Fruit fly (Drosophila melanogaster) whole organism, embryonic: ENCODE results near the gene CG9166.
A peak's percentile ranks its signal among the peaks of the same experiment; 100 is the strongest.

Source experiments
- B-H1 ChIP-seq: fragments of 200-800 bp; sonication (Bioruptor generic); IDR thresholded peaks from 3 replicates; pipeline ENCODE4 v1.3.6; 2022; ENCODE audit warnings: missing biosample characterization, missing genetic modification characterization
- B-H2 ChIP-seq: fragments of 200-800 bp; sonication (Bioruptor generic); optimal IDR thresholded peaks from 2 replicates; lab custom pipeline; 2018; ENCODE audit warnings: missing biosample characterization, mild to moderate bottlenecking, missing genetic modification characterization
- CG10267 ChIP-seq: fragments of 200-800 bp; sonication (Bioruptor generic); optimal IDR thresholded peaks from 2 replicates; lab custom pipeline; 2018; ENCODE audit warnings: missing biosample characterization, mild to moderate bottlenecking, missing genetic modification characterization, moderate library complexity
- CG12391 ChIP-seq: fragments of 200-800 bp; sonication (Bioruptor generic); optimal IDR thresholded peaks from 3 replicates; lab custom pipeline; 2018; ENCODE audit warnings: missing biosample characterization, mild to moderate bottlenecking, missing genetic modification characterization, moderate library complexity
- CG14710 ChIP-seq: fragments of 200-800 bp; sonication (Bioruptor generic); optimal IDR thresholded peaks from 3 replicates; lab custom pipeline; 2019; ENCODE audit warnings: missing biosample characterization, mild to moderate bottlenecking, missing genetic modification characterization, moderate library complexity
- CG16813 ChIP-seq: fragments of 200-800 bp; sonication (Bioruptor generic); IDR thresholded peaks from 3 replicates; pipeline ENCODE4 v1.3.6; 2022; ENCODE audit warnings: missing biosample characterization, missing genetic modification characterization; ENCODE audit not compliant: partially characterized antibody
- CG2120 ChIP-seq: fragments of 200-800 bp; sonication (Bioruptor generic); optimal IDR thresholded peaks from 3 replicates; lab custom pipeline; 2016; ENCODE audit warnings: missing biosample characterization, missing genetic modification characterization
- CG2202 ChIP-seq: fragments of 200-800 bp; sonication (Bioruptor generic); optimal IDR thresholded peaks from 2 replicates; lab custom pipeline; 2018; ENCODE audit warnings: missing biosample characterization, mild to moderate bottlenecking, missing genetic modification characterization
- CG30431 ChIP-seq: fragments of 200-800 bp; sonication (Bioruptor generic); optimal IDR thresholded peaks from 2 replicates; lab custom pipeline; 2017; ENCODE audit warnings: missing biosample characterization, missing genetic modification characterization
- CG31441 ChIP-seq: fragments of 200-800 bp; sonication (Bioruptor generic); IDR thresholded peaks from 2 replicates; pipeline ENCODE4 v1.3.6; 2022; ENCODE audit warnings: missing biosample characterization, missing genetic modification characterization
- CG3281 ChIP-seq: fragments of 200-800 bp; sonication (Bioruptor generic); optimal IDR thresholded peaks from 3 replicates; lab custom pipeline; 2017; ENCODE audit warnings: missing biosample characterization, mild to moderate bottlenecking, missing genetic modification characterization
- CG42726 ChIP-seq: fragments of 200-800 bp; sonication (Bioruptor generic); IDR thresholded peaks from 2 replicates; pipeline ENCODE4 v1.3.6; 2022; ENCODE audit warnings: missing biosample characterization, missing genetic modification characterization; ENCODE audit not compliant: partially characterized antibody
- CG6175 ChIP-seq: fragments of 200-800 bp; sonication (Bioruptor generic); IDR thresholded peaks from 3 replicates; pipeline ENCODE4 v1.3.6; 2022; ENCODE audit warnings: missing biosample characterization, missing genetic modification characterization
- CG7745 ChIP-seq: fragments of 200-800 bp; sonication (Bioruptor generic); optimal IDR thresholded peaks from 2 replicates; lab custom pipeline; 2018; ENCODE audit warnings: missing biosample characterization, mild to moderate bottlenecking, missing genetic modification characterization, moderate library complexity
- CG8478 ChIP-seq: fragments of >200 bp; optimal IDR thresholded peaks from 2 replicates; lab custom pipeline; 2018
- CG8765 ChIP-seq: fragments of 200-800 bp; sonication (Bioruptor generic); IDR thresholded peaks from 2 replicates; pipeline ENCODE4 v1.3.6; 2022; ENCODE audit warnings: missing biosample characterization, missing genetic modification characterization
- CG8924 ChIP-seq: fragments of 200-800 bp; optimal IDR thresholded peaks from 3 replicates; lab custom pipeline; 2019; ENCODE audit warnings: missing biosample characterization, mild to moderate bottlenecking, missing genetic modification characterization, moderate library complexity
- CG8944 ChIP-seq: fragments of 200-800 bp; sonication (Bioruptor generic); optimal IDR thresholded peaks from 3 replicates; lab custom pipeline; 2016; ENCODE audit warnings: missing biosample characterization, missing genetic modification characterization
- CoRest ChIP-seq: fragments of 200-800 bp; sonication (Bioruptor generic); optimal IDR thresholded peaks from 3 replicates; lab custom pipeline; 2018; ENCODE audit warnings: missing biosample characterization, mild to moderate bottlenecking, missing genetic modification characterization, moderate library complexity
- Dip3 ChIP-seq: fragments of 200-800 bp; sonication (Bioruptor generic); optimal IDR thresholded peaks from 3 replicates; lab custom pipeline; 2016; ENCODE audit warnings: missing biosample characterization, missing genetic modification characterization
- Dref ChIP-seq: fragments of 200-800 bp; sonication (Bioruptor generic); IDR thresholded peaks from 2 replicates; pipeline ENCODE4 v1.3.6; 2022; ENCODE audit warnings: missing biosample characterization, missing genetic modification characterization
- HmgZ ChIP-seq: fragments of 200-800 bp; sonication (Bioruptor generic); optimal IDR thresholded peaks from 2 replicates; lab custom pipeline; 2018; ENCODE audit warnings: missing biosample characterization, mild to moderate bottlenecking, missing genetic modification characterization
- Hmx ChIP-seq: fragments of 200-800 bp; sonication (Bioruptor generic); optimal IDR thresholded peaks from 2 replicates; lab custom pipeline; 2016; ENCODE audit warnings: missing biosample characterization, missing genetic modification characterization
- MBD-R2 ChIP-seq: fragments of 200-800 bp; sonication (Bioruptor generic); IDR thresholded peaks from 2 replicates; pipeline ENCODE4 v1.3.6; 2022; ENCODE audit warnings: missing biosample characterization, missing genetic modification characterization
- NC2α ChIP-seq: fragments of 200-800 bp; sonication (Bioruptor generic); optimal IDR thresholded peaks from 2 replicates; lab custom pipeline; 2016; ENCODE audit warnings: missing biosample characterization, missing genetic modification characterization
- Pdp1 ChIP-seq, 2 experiments: fragments of 200-800 bp; sonication (Bioruptor generic); optimal IDR thresholded peaks; 3 replicates each; lab custom pipeline; 2016; ENCODE audit warnings: missing biosample characterization in 2 of 2, missing genetic modification characterization in 2 of 2, mild to moderate bottlenecking in 1 of 2, moderate library complexity in 1 of 2
- Six4 ChIP-seq: fragments of 200-800 bp; sonication (Bioruptor generic); optimal IDR thresholded peaks from 2 replicates; lab custom pipeline; 2016; ENCODE audit warnings: missing biosample characterization, missing genetic modification characterization
- bab2 ChIP-seq: fragments of 200-800 bp; sonication (Bioruptor generic); optimal IDR thresholded peaks from 2 replicates; lab custom pipeline; 2016; ENCODE audit warnings: missing biosample characterization, missing genetic modification characterization
- bigmax ChIP-seq: fragments of 200-800 bp; sonication (Bioruptor generic); optimal IDR thresholded peaks from 2 replicates; lab custom pipeline; 2018; ENCODE audit warnings: missing biosample characterization, mild to moderate bottlenecking, missing genetic modification characterization
- cas ChIP-seq: fragments of 200-800 bp; sonication (Bioruptor generic); IDR thresholded peaks from 2 replicates; pipeline ENCODE4 v1.3.6; 2022; ENCODE audit warnings: missing biosample characterization, missing genetic modification characterization
- chinmo ChIP-seq: fragments of 200-800 bp; sonication (Bioruptor generic); IDR thresholded peaks from 4 replicates; pipeline ENCODE4 v1.3.6; 2022; ENCODE audit warnings: missing biosample characterization, missing genetic modification characterization; ENCODE audit not compliant: partially characterized antibody
- dmrt99B ChIP-seq: fragments of 200-800 bp; sonication (Bioruptor generic); optimal IDR thresholded peaks from 2 replicates; lab custom pipeline; 2018; ENCODE audit warnings: missing biosample characterization, mild to moderate bottlenecking, missing genetic modification characterization, moderate library complexity
- eve ChIP-seq, 2 experiments: fragments of >200 bp; optimal IDR thresholded peaks; 2 replicates each; lab custom pipeline; 2017; ENCODE audit warnings: missing biosample characterization in 2 of 2, missing genetic modification characterization in 2 of 2
- fru ChIP-seq: fragments of >200 bp; optimal IDR thresholded peaks from 2 replicates; lab custom pipeline; 2017
- grn ChIP-seq: fragments of 200-800 bp; sonication (Bioruptor generic); optimal IDR thresholded peaks from 3 replicates; lab custom pipeline; 2017; ENCODE audit warnings: missing biosample characterization, missing genetic modification characterization
- insv ChIP-seq, 2 experiments: fragments of 200-800 bp; sonication (Bioruptor generic); optimal IDR thresholded peaks; 3 replicates each; lab custom pipeline; 2016 to 2018; ENCODE audit warnings: missing biosample characterization in 2 of 2, missing genetic modification characterization in 2 of 2
- lola ChIP-seq, 3 experiments: fragments of >200 bp in 2 of 3; fragments of 200-800 bp in 1 of 3; sonication (Bioruptor generic) in 1 of 3; optimal IDR thresholded peaks; 2 replicates each; lab custom pipeline; 2017 to 2019; ENCODE audit warnings: missing biosample characterization in 3 of 3, missing genetic modification characterization in 3 of 3, mild to moderate bottlenecking in 1 of 3, moderate library complexity in 1 of 3
- mld ChIP-seq: fragments of 200-800 bp; sonication (Bioruptor generic); IDR thresholded peaks from 3 replicates; pipeline ENCODE4 v1.3.6; 2022; ENCODE audit warnings: missing biosample characterization, missing genetic modification characterization; ENCODE audit not compliant: partially characterized antibody
- nau ChIP-seq: fragments of 200-800 bp; sonication (Bioruptor generic); optimal IDR thresholded peaks from 3 replicates; lab custom pipeline; 2017; ENCODE audit warnings: missing biosample characterization, mild to moderate bottlenecking, missing genetic modification characterization, missing genetic modification reagents
- prd ChIP-seq, 3 experiments: fragments of >200 bp in 2 of 3; fragments of 200-800 bp in 1 of 3; sonication (Bioruptor generic) in 1 of 3; optimal IDR thresholded peaks in 2 of 3; IDR thresholded peaks in 1 of 3; 2 replicates in 2 of 3; 3 replicates in 1 of 3; pipeline versions ENCODE4 v1.3.6 to Lab custom; 2017 to 2022; ENCODE audit warnings: missing biosample characterization in 1 of 3, missing genetic modification characterization in 1 of 3
- rib ChIP-seq: fragments of 200-800 bp; sonication (Bioruptor generic); IDR thresholded peaks from 2 replicates; pipeline ENCODE4 v1.3.6; 2022; ENCODE audit warnings: missing biosample characterization, missing genetic modification characterization
- sens-2 ChIP-seq: fragments of 200-800 bp; sonication (Bioruptor generic); IDR thresholded peaks from 2 replicates; pipeline ENCODE4 v1.3.6; 2022; ENCODE audit warnings: missing biosample characterization, missing genetic modification characterization
- seq ChIP-seq: fragments of 200-800 bp; sonication (Bioruptor generic); IDR thresholded peaks from 2 replicates; pipeline ENCODE4 v1.3.6; 2022; ENCODE audit warnings: missing biosample characterization, missing genetic modification characterization
- sim ChIP-seq: fragments of 200-800 bp; sonication (Bioruptor generic); IDR thresholded peaks from 2 replicates; pipeline ENCODE4 v1.3.6; 2022; ENCODE audit warnings: missing biosample characterization, missing genetic modification characterization
- tgo ChIP-seq: fragments of 200-800 bp; sonication (Bioruptor generic); IDR thresholded peaks from 3 replicates; pipeline ENCODE4 v1.3.6; 2022; ENCODE audit warnings: missing biosample characterization, missing genetic modification characterization
- trem ChIP-seq: fragments of 200-800 bp; optimal IDR thresholded peaks from 3 replicates; lab custom pipeline; 2019; ENCODE audit warnings: missing biosample characterization, mild to moderate bottlenecking, missing genetic modification characterization, moderate library complexity
- wdn ChIP-seq: fragments of 200-800 bp; sonication (Bioruptor generic); IDR thresholded peaks from 2 replicates; pipeline ENCODE4 v1.3.6; 2022; ENCODE audit warnings: missing biosample characterization, missing genetic modification characterization
- wor ChIP-seq: fragments of 200-800 bp; sonication (Bioruptor generic); IDR thresholded peaks from 2 replicates; pipeline ENCODE4 v1.3.6; 2022; ENCODE audit warnings: missing biosample characterization, missing genetic modification characterization
- yki ChIP-seq: fragments of >200 bp; optimal IDR thresholded peaks from 3 replicates; lab custom pipeline; 2018

Gene CG9166

DNA sequence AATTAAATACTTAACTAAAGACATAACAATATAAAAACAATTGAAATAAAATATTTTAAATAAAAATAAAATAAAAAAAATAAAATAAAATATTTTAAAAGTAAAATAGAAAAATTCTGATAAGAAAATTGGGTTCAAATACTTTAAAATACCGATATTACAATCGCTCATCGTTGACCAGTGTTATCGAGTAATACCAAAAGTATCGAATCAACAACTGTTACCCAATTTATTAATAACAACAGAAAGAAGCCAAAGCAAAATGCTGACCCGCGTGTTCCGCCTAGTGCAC lies at the start of gene CG9166:
CG9166 (plus strand) TSS at position 193 of the 292 bp plus-strand sequence.
- TF ChIP-seq rib (no peak), Pdp1 (GFP tag; optimal IDR thresholded peaks at IDR 0.05; lab: Kevin White, UChicago) (peak in 1 of 2 experiments; percentile 86), CG12391 (tag; lab: Kevin White, UChicago) (peak; percentile 16), Dref (GFP tag; lab: Robert Waterston, UW) (peak; percentile 44), MBD-R2 (GFP tag; lab: Robert Waterston, UW) (peak; percentile 34; the same call in 1 of the 2 replicates), insv (GFP tag; optimal IDR thresholded peaks at IDR 0.05; lab: Kevin White, UChicago) (peak in 1 of 2 experiments; percentile 90), CG16813 (GFP tag; lab: Robert Waterston, UW) (no peak), CG30431 (GFP tag; lab: Kevin White, UChicago) (no peak), mld (GFP tag; lab: Robert Waterston, UW) (0 out of 3 replicates have a peak, but pooled peaks have one; percentile 9)

DNA sequence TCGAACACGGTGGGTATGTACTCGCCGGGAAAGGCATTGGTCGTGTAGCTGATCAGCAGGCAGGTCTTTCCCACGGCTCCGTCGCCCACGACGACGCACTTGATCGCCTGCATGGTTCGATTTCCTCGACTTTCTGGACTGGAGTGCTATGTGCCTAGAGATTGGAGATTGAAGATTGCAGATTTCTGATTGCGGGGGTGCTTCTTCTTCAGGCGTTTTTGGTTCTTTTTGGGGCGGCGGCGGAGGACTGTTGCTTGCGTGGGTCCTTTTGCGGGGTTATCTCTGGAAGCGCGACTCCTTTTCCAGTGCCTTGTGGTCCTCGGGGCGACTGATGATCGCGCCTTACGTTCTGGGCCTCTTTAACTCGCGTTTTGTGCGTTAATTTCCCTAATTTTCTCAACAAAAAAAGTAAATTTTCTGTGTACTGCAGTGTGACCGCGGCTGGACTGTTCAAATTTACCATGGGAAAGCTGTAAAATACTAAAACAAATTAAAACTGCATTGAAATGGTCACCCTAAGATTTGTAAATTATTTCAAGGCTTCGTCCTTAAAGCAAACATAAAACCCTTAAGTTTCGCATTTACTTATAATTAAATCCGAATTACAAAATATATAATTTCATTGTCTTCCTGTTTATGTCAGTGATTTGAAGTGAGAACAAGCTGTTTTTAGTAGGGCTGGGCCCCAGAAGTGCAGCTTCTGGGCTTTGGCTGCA lies 48.5 kb upstream of the CG9166 start, which contains the start of the genes Rac1 and Acat2:
Rac1 (minus strand) TSS at position 450 of the 716 bp plus-strand sequence.
Acat2 (plus strand) TSS at position 711 of the 716 bp plus-strand sequence.
- TF ChIP-seq CG10267 (tag; lab: Kevin White, UChicago) (peak; percentile 50), trem (tag; lab: Kevin White, UChicago) (peak; percentile 71), CG8944 (GFP tag; lab: Kevin White, UChicago) (no peak), prd (optimal IDR thresholded peaks at IDR 0.05; lab: Kevin White, UChicago) (no peak), prd (GFP tag; IDR thresholded peaks at IDR 0.05; lab: Robert Waterston, UW) (no peak), Hmx (no peak), B-H2 (GFP tag; lab: Kevin White, UChicago) (no peak), CG7745 (tag; lab: Kevin White, UChicago) (no peak), nau (GFP tag; lab: Kevin White, UChicago) (no peak), wor (no peak), Six4 (GFP tag; lab: Kevin White, UChicago) (no peak), CG2120 (GFP tag; lab: Kevin White, UChicago) (peak; percentile 42), CG8765 (GFP tag; lab: Robert Waterston, UW) (no peak), lola (GFP tag; optimal IDR thresholded peaks at IDR 0.05; lab: Kevin White, UChicago) (peak in 1 of 3 experiments; percentile 9), CG8478 (lab: Kevin White, UChicago) (no peak), bab2 (GFP tag; lab: Kevin White, UChicago) (no peak), B-H1 (GFP tag; lab: Robert Waterston, UW) (no peak), fru (lab: Kevin White, UChicago) (no peak), CG3281 (no peak), NC2α (GFP tag; lab: Kevin White, UChicago) (no peak), wdn (no peak), CG42726 (GFP tag; lab: Robert Waterston, UW) (no peak), cas (GFP tag; lab: Robert Waterston, UW) (no peak), CG14710 (tag; lab: Kevin White, UChicago) (peak; percentile 76), dmrt99B (no peak), yki (lab: Kevin White, UChicago) (no peak), CG31441 (GFP tag; lab: Robert Waterston, UW) (no peak), sim (no peak), CoRest (tag; lab: Kevin White, UChicago) (peak; percentile 65), CG6175 (GFP tag; lab: Robert Waterston, UW) (no peak), chinmo (GFP tag; lab: Robert Waterston, UW) (no peak), CG12391 (tag; lab: Kevin White, UChicago) (peak; percentile 57), grn (GFP tag; lab: Kevin White, UChicago) (peak; percentile 97), tgo (no peak), eve (GFP tag; optimal IDR thresholded peaks at IDR 0.05; lab: Kevin White, UChicago) (no peak), HmgZ (tag; lab: Kevin White, UChicago) (peak; percentile 17), CG2202 (tag; lab: Kevin White, UChicago) (no peak), bigmax (GFP tag; lab: Kevin White, UChicago) (no peak), CG8924 (peak; percentile 31), Dip3 (GFP tag; lab: Kevin White, UChicago) (peak; percentile 11), sens-2 (no peak), seq (GFP tag; lab: Robert Waterston, UW) (no peak)
